Worm (Caenorhabditis elegans): Measurements from ENCODE around the gene scl-25.

- TF ChIP-seq T20F7.1 (GFP tag; optimal IDR thresholded peaks at IDR 0.05), result no peak
- TF ChIP-seq ama-1 (optimal IDR thresholded peaks at IDR 0.05), result no peak
- TF ChIP-seq skn-1 (tag; optimal IDR thresholded peaks at IDR 0.05), result no peak
- no peak for TF ChIP-seq ztf-11 (tag; optimal IDR thresholded peaks at IDR 0.05)
- no peak for TF ChIP-seq nhr-237 (tag; optimal IDR thresholded peaks at IDR 0.05)
- no peak for TF ChIP-seq lin-13 (GFP tag; optimal IDR thresholded peaks at IDR 0.05)
- no peak for TF ChIP-seq dve-1 (tag; optimal IDR thresholded peaks at IDR 0.05; ENCODE audit: insufficient read depth)
- TF ChIP-seq ZK337.2 (GFP tag; IDR thresholded peaks at IDR 0.05), result no peak
- no peak for TF ChIP-seq snpc-1.2 (GFP tag; IDR thresholded peaks at IDR 0.05)
- TF ChIP-seq nhr-77 (tag; optimal IDR thresholded peaks at IDR 0.05), result no peak
- no peak for TF ChIP-seq ZK546.5 (tag; optimal IDR thresholded peaks at IDR 0.05)
- TF ChIP-seq unc-39 (tag; optimal IDR thresholded peaks at IDR 0.05), result no peak
- no peak for TF ChIP-seq cey-2 (tag; optimal IDR thresholded peaks at IDR 0.05; ENCODE audit: borderline replicate concordance, insufficient read depth)
Measured at ce11 chrV:17236345-17236744, 10.9 kb downstream of the scl-25 start, which contains the start of gene T19C9.10.

Data from whole organism, L4 larva.